Fruit fly (Drosophila melanogaster) whole organism, embryonic: ENCODE results near the gene CG3448.

Experiments used
- Awh ChIP-seq: fragments of 200-800 bp; sonication (Bioruptor generic); IDR thresholded peaks from 2 replicates; pipeline ENCODE4, ENCODE4 v1.3.6; 2022; ENCODE audit warnings: missing biosample characterization, missing genetic modification characterization
- B-H1 ChIP-seq: fragments of 200-800 bp; sonication (Bioruptor generic); IDR thresholded peaks from 3 replicates; pipeline ENCODE4 v1.3.6; 2022; ENCODE audit warnings: missing biosample characterization, missing genetic modification characterization
- C15 ChIP-seq: fragments of 200-800 bp; sonication (Bioruptor generic); IDR thresholded peaks from 3 replicates; pipeline ENCODE4 v1.3.6; 2022; ENCODE audit warnings: missing biosample characterization, missing genetic modification characterization
- CG10321 ChIP-seq: fragments of 200-800 bp; sonication (Bioruptor generic); IDR thresholded peaks from 2 replicates; pipeline ENCODE4 v1.3.6; 2022; ENCODE audit warnings: missing biosample characterization, missing genetic modification characterization
- CG11456 ChIP-seq: fragments of 200-800 bp; sonication (Bioruptor generic); IDR thresholded peaks from 3 replicates; pipeline ENCODE4 v1.3.6; 2022; ENCODE audit warnings: missing biosample characterization, missing genetic modification characterization
- CG12236 ChIP-seq: fragments of 200-800 bp; sonication (Bioruptor generic); optimal IDR thresholded peaks from 2 replicates; lab custom pipeline; 2016; ENCODE audit warnings: missing biosample characterization, missing genetic modification characterization
- CG15479 ChIP-seq: fragments of 200-800 bp; sonication (Bioruptor generic); optimal IDR thresholded peaks from 3 replicates; lab custom pipeline; 2019; ENCODE audit warnings: missing biosample characterization, mild to moderate bottlenecking, missing genetic modification characterization, moderate library complexity
- CG15514 ChIP-seq: fragments of 200-800 bp; sonication (Bioruptor generic); optimal IDR thresholded peaks from 3 replicates; lab custom pipeline; 2017; ENCODE audit warnings: missing biosample characterization, missing genetic modification characterization, mild to moderate bottlenecking, moderate library complexity, missing genetic modification reagents
- CG15696 ChIP-seq: fragments of 200-800 bp; sonication (Bioruptor generic); optimal IDR thresholded peaks from 2 replicates; lab custom pipeline; 2019; ENCODE audit warnings: missing biosample characterization, mild to moderate bottlenecking, missing genetic modification characterization, moderate library complexity
- CG17328 ChIP-seq: fragments of 200-800 bp; sonication (Bioruptor generic); IDR thresholded peaks from 2 replicates; pipeline ENCODE4 v1.3.6; 2022; ENCODE audit warnings: missing biosample characterization, missing genetic modification characterization
- CG17802 ChIP-seq: fragments of 200-800 bp; sonication (Bioruptor generic); optimal IDR thresholded peaks from 2 replicates; lab custom pipeline; 2018; ENCODE audit warnings: missing biosample characterization, mild to moderate bottlenecking, missing genetic modification characterization, moderate library complexity
- CG2875 ChIP-seq: fragments of 200-800 bp; sonication (Bioruptor generic); optimal IDR thresholded peaks from 2 replicates; lab custom pipeline; 2017; ENCODE audit warnings: missing biosample characterization, mild to moderate bottlenecking, missing genetic modification characterization, missing genetic modification reagents
- CG30403 ChIP-seq: fragments of 200-800 bp; sonication (Bioruptor generic); optimal IDR thresholded peaks from 3 replicates; lab custom pipeline; 2016; ENCODE audit warnings: missing biosample characterization, missing genetic modification characterization
- CG31441 ChIP-seq: fragments of 200-800 bp; sonication (Bioruptor generic); IDR thresholded peaks from 2 replicates; pipeline ENCODE4 v1.3.6; 2022; ENCODE audit warnings: missing biosample characterization, missing genetic modification characterization
- CG6689 ChIP-seq: fragments of 200-800 bp; sonication (Bioruptor generic); IDR thresholded peaks from 2 replicates; pipeline ENCODE4 v1.3.6; 2022; ENCODE audit warnings: missing biosample characterization, missing genetic modification characterization
- CG8290 ChIP-seq, 3 experiments: fragments of 200-800 bp; sonication (Bioruptor generic); optimal IDR thresholded peaks; 2 replicates each; lab custom pipeline; 2016 to 2019; ENCODE audit warnings: missing biosample characterization in 3 of 3, missing genetic modification characterization in 3 of 3, mild to moderate bottlenecking in 2 of 3, moderate library complexity in 1 of 3
- CG8359 ChIP-seq: fragments of 200-800 bp; sonication (Bioruptor generic); optimal IDR thresholded peaks from 2 replicates; lab custom pipeline; 2017; ENCODE audit warnings: missing biosample characterization, mild to moderate bottlenecking, missing genetic modification characterization, borderline replicate concordance
- CG8388 ChIP-seq: fragments of 200-800 bp; sonication (Bioruptor generic); optimal IDR thresholded peaks from 2 replicates; lab custom pipeline; 2019; ENCODE audit warnings: missing biosample characterization, mild to moderate bottlenecking, missing genetic modification characterization, moderate library complexity
- CG8478 ChIP-seq: fragments of >200 bp; optimal IDR thresholded peaks from 2 replicates; lab custom pipeline; 2018
- CG9437 ChIP-seq: fragments of 200-800 bp; sonication (Bioruptor generic); optimal IDR thresholded peaks from 2 replicates; lab custom pipeline; 2018; ENCODE audit warnings: missing biosample characterization, mild to moderate bottlenecking, missing genetic modification characterization
- CG9932 ChIP-seq: fragments of 200-800 bp; sonication (Bioruptor generic); IDR thresholded peaks from 2 replicates; pipeline ENCODE4 v1.3.6; 2022; ENCODE audit warnings: missing biosample characterization, missing genetic modification characterization
- D ChIP-seq, 2 experiments: fragments of 200-800 bp in 1 of 2; fragments of >200 bp in 1 of 2; sonication (Bioruptor generic) in 1 of 2; optimal IDR thresholded peaks; 2 replicates in 1 of 2; 3 replicates in 1 of 2; lab custom pipeline; 2017; ENCODE audit warnings: mild to moderate bottlenecking in 1 of 2, missing biosample characterization in 1 of 2, missing genetic modification characterization in 1 of 2, missing genetic modification reagents in 1 of 2
- Dref ChIP-seq: fragments of 200-800 bp; sonication (Bioruptor generic); IDR thresholded peaks from 2 replicates; pipeline ENCODE4 v1.3.6; 2022; ENCODE audit warnings: missing biosample characterization, missing genetic modification characterization
- Drgx ChIP-seq: fragments of 200-800 bp; sonication (Bioruptor generic); IDR thresholded peaks from 2 replicates; pipeline ENCODE4 v1.3.6; 2022; ENCODE audit warnings: missing biosample characterization, missing genetic modification characterization
- HHEX ChIP-seq: fragments of 200-800 bp; sonication (Bioruptor generic); optimal IDR thresholded peaks from 3 replicates; lab custom pipeline; 2017; ENCODE audit warnings: missing biosample characterization, mild to moderate bottlenecking, missing genetic modification characterization, missing genetic modification reagents
- Hmx ChIP-seq: fragments of 200-800 bp; sonication (Bioruptor generic); optimal IDR thresholded peaks from 2 replicates; lab custom pipeline; 2016; ENCODE audit warnings: missing biosample characterization, missing genetic modification characterization
- Hr3 ChIP-seq: fragments of 200-800 bp; sonication (Bioruptor generic); optimal IDR thresholded peaks from 3 replicates; lab custom pipeline; 2016; ENCODE audit warnings: missing biosample characterization, missing genetic modification characterization
- Neu2 ChIP-seq: fragments of 200-800 bp; sonication (Bioruptor generic); optimal IDR thresholded peaks from 3 replicates; lab custom pipeline; 2016; ENCODE audit warnings: missing biosample characterization, missing genetic modification characterization, borderline replicate concordance
- Oaz ChIP-seq: fragments of 200-800 bp; sonication (Bioruptor generic); IDR thresholded peaks from 2 replicates; pipeline ENCODE4 v1.3.6; 2022; ENCODE audit warnings: missing biosample characterization, missing genetic modification characterization
- PHDP ChIP-seq: fragments of 200-800 bp; sonication (Bioruptor generic); optimal IDR thresholded peaks from 3 replicates; lab custom pipeline; 2018; ENCODE audit warnings: missing biosample characterization, mild to moderate bottlenecking, missing genetic modification characterization, moderate library complexity
- Rx ChIP-seq: fragments of 200-800 bp; sonication (Bioruptor generic); IDR thresholded peaks from 2 replicates; pipeline ENCODE4 v1.3.6; 2022; ENCODE audit warnings: missing biosample characterization, missing genetic modification characterization
- Spps ChIP-seq: fragments of 200-800 bp; sonication (Bioruptor generic); optimal IDR thresholded peaks from 2 replicates; lab custom pipeline; 2018; ENCODE audit warnings: missing biosample characterization, mild to moderate bottlenecking, missing genetic modification characterization
- al ChIP-seq: fragments of 200-800 bp; sonication (Bioruptor generic); IDR thresholded peaks from 2 replicates; pipeline ENCODE4 v1.3.6; 2022; ENCODE audit warnings: missing biosample characterization, missing genetic modification characterization
- bcd ChIP-seq: fragments of 200-800 bp; sonication (Bioruptor generic); optimal IDR thresholded peaks from 2 replicates; lab custom pipeline; 2017; ENCODE audit warnings: missing biosample characterization, mild to moderate bottlenecking, missing genetic modification characterization
- btn ChIP-seq: fragments of 200-800 bp; sonication (Bioruptor generic); optimal IDR thresholded peaks from 2 replicates; lab custom pipeline; 2016; ENCODE audit warnings: missing biosample characterization, missing genetic modification characterization
- cato ChIP-seq: fragments of 200-800 bp; sonication (Bioruptor generic); optimal IDR thresholded peaks from 2 replicates; lab custom pipeline; 2016; ENCODE audit warnings: missing biosample characterization, missing genetic modification characterization, borderline replicate concordance
- ci ChIP-seq: fragments of 200-800 bp; sonication (Bioruptor generic); IDR thresholded peaks from 3 replicates; pipeline ENCODE4 v1.3.6; 2022; ENCODE audit warnings: missing biosample characterization, missing genetic modification characterization
- crol ChIP-seq: fragments of 200-800 bp; sonication (Bioruptor generic); IDR thresholded peaks from 2 replicates; pipeline ENCODE4 v1.3.6; 2022; ENCODE audit warnings: missing biosample characterization, missing genetic modification characterization
- dati ChIP-seq: fragments of 200-800 bp; sonication (Bioruptor generic); IDR thresholded peaks from 2 replicates; pipeline ENCODE4 v1.3.6; 2022; ENCODE audit warnings: missing biosample characterization, missing genetic modification characterization
- fu2 ChIP-seq: fragments of 200-800 bp; sonication (Bioruptor generic); optimal IDR thresholded peaks from 2 replicates; lab custom pipeline; 2016; ENCODE audit warnings: missing biosample characterization, missing genetic modification characterization
- gcm ChIP-seq: fragments of 200-800 bp; sonication (Bioruptor generic); optimal IDR thresholded peaks from 2 replicates; lab custom pipeline; 2019; ENCODE audit warnings: missing biosample characterization, mild to moderate bottlenecking, missing genetic modification characterization, moderate library complexity
- ind ChIP-seq: fragments of 200-800 bp; sonication (Bioruptor generic); optimal IDR thresholded peaks from 3 replicates; lab custom pipeline; 2016; ENCODE audit warnings: missing biosample characterization, missing genetic modification characterization
- lmd ChIP-seq: fragments of 200-800 bp; sonication (Bioruptor generic); IDR thresholded peaks from 2 replicates; pipeline ENCODE4 v1.3.6; 2022; ENCODE audit warnings: missing biosample characterization, missing genetic modification characterization
- mam ChIP-seq: fragments of 200-800 bp; sonication (Bioruptor generic); optimal IDR thresholded peaks from 3 replicates; lab custom pipeline; 2016; ENCODE audit warnings: missing biosample characterization, missing genetic modification characterization
- phol ChIP-seq: fragments of 200-800 bp; sonication (Bioruptor generic); optimal IDR thresholded peaks from 3 replicates; lab custom pipeline; 2018; ENCODE audit warnings: missing biosample characterization, mild to moderate bottlenecking, missing genetic modification characterization, moderate library complexity
- shn ChIP-seq: fragments of 200-800 bp; sonication (Bioruptor generic); optimal IDR thresholded peaks from 3 replicates; lab custom pipeline; 2016; ENCODE audit warnings: missing biosample characterization, missing genetic modification characterization
- ssp ChIP-seq: fragments of 200-800 bp; sonication (Bioruptor generic); IDR thresholded peaks from 2 replicates; pipeline ENCODE4 v1.3.6; 2022; ENCODE audit warnings: missing biosample characterization, missing genetic modification characterization
- stwl ChIP-seq: fragments of 200-800 bp; sonication (Bioruptor generic); optimal IDR thresholded peaks from 3 replicates; lab custom pipeline; 2018; ENCODE audit warnings: missing biosample characterization, mild to moderate bottlenecking, missing genetic modification characterization, moderate library complexity
- ttk ChIP-seq: fragments of 200-800 bp; sonication (Bioruptor generic); IDR thresholded peaks from 2 replicates; pipeline ENCODE4 v2.1.2; 2022; ENCODE audit warnings: missing biosample characterization, missing genetic modification characterization
- vnd ChIP-seq: fragments of 200-800 bp; sonication (Bioruptor generic); IDR thresholded peaks from 3 replicates; pipeline ENCODE4 v1.3.6; 2022; ENCODE audit warnings: missing biosample characterization, missing genetic modification characterization; ENCODE audit not compliant: partially characterized antibody

CG3448 gene

dm6 chr3L:9468261-9468890 lies 17.0 kb upstream of the CG3448 start (continued):
- TF ChIP-seq CG17802, result no peak
- no peak for TF ChIP-seq cato (GFP tag; lab: Kevin White, UChicago)
- no peak for TF ChIP-seq CG11456 (GFP tag; lab: Robert Waterston, UW)
- no peak for TF ChIP-seq CG8359 (GFP tag; lab: Kevin White, UChicago)
- TF ChIP-seq ssp (GFP tag; lab: Robert Waterston, UW), result no peak
- no peak for TF ChIP-seq Neu2
- TF ChIP-seq CG9932 (GFP tag; lab: Robert Waterston, UW), result peak; percentile 12; the same call in 1 of the 2 replicates
- peak; percentile 30 for TF ChIP-seq PHDP (tag; lab: Kevin White, UChicago)
- no peak for TF ChIP-seq B-H1
- TF ChIP-seq CG9437 (GFP tag; lab: Kevin White, UChicago), result peak; percentile 11
- TF ChIP-seq D (optimal IDR thresholded peaks at IDR 0.05; lab: Kevin White, UChicago), result no peak
- TF ChIP-seq D (GFP tag; optimal IDR thresholded peaks at IDR 0.05; lab: Kevin White, UChicago), result peak; percentile 34
- no peak for TF ChIP-seq Spps
- TF ChIP-seq Hmx, result no peak
- no peak for TF ChIP-seq CG15696 (tag; lab: Kevin White, UChicago)
- no peak for TF ChIP-seq CG17328 (GFP tag; lab: Robert Waterston, UW)
- no peak for TF ChIP-seq crol (GFP tag; lab: Robert Waterston, UW)
- peak; percentile 1 for TF ChIP-seq Hr3 (GFP tag; lab: Kevin White, UChicago)
- no peak for TF ChIP-seq vnd (GFP tag; lab: Robert Waterston, UW)
- TF ChIP-seq stwl (tag; lab: Kevin White, UChicago), result no peak
- TF ChIP-seq fu2, result no peak
- no peak for TF ChIP-seq Oaz (GFP tag; lab: Robert Waterston, UW)
- no peak for TF ChIP-seq dati (GFP tag; lab: Robert Waterston, UW)
- peak; percentile 24 for TF ChIP-seq mam (GFP tag; lab: Kevin White, UChicago)
- TF ChIP-seq CG10321, result no peak
- no peak for TF ChIP-seq Rx (GFP tag; lab: Robert Waterston, UW)
- no peak for TF ChIP-seq Awh (GFP tag; lab: Robert Waterston, UW)
- TF ChIP-seq CG12236 (GFP tag; lab: Kevin White, UChicago), result no peak
- TF ChIP-seq CG8290 (GFP tag; optimal IDR thresholded peaks at IDR 0.05; lab: Kevin White, UChicago), result no peak
- peak in 1 of 2 experiments; percentile 1 for TF ChIP-seq CG8290 (tag; optimal IDR thresholded peaks at IDR 0.05; lab: Kevin White, UChicago)
- TF ChIP-seq bcd (GFP tag; lab: Kevin White, UChicago), result peak; percentile 21
- TF ChIP-seq shn, result peak; percentile 15
- TF ChIP-seq CG15479 (GFP tag; lab: Kevin White, UChicago), result no peak
- no peak for TF ChIP-seq C15
- peak; percentile 3 for TF ChIP-seq CG15514 (GFP tag; lab: Kevin White, UChicago)
- peak; percentile 63; the same call in 1 of the 2 replicates for TF ChIP-seq CG31441 (GFP tag; lab: Robert Waterston, UW)
- TF ChIP-seq gcm (GFP tag; lab: Kevin White, UChicago), result no peak
- TF ChIP-seq Dref, result no peak
- TF ChIP-seq CG6689 (GFP tag; lab: Robert Waterston, UW), result no peak
- 0 out of 2 replicates have a peak, but pooled peaks have one; percentile 26 for TF ChIP-seq lmd (GFP tag; lab: Robert Waterston, UW)
- no peak for TF ChIP-seq al
- TF ChIP-seq CG2875 (GFP tag; lab: Kevin White, UChicago), result no peak
- TF ChIP-seq phol (tag; lab: Kevin White, UChicago), result peak; percentile 59
- no peak for TF ChIP-seq CG8478 (lab: Kevin White, UChicago)
- no peak for TF ChIP-seq HHEX (GFP tag; lab: Kevin White, UChicago)
- no peak for TF ChIP-seq Drgx
- TF ChIP-seq CG30403 (GFP tag; lab: Kevin White, UChicago), result peak; percentile 36
- TF ChIP-seq CG8388, result no peak
- TF ChIP-seq ttk, result no peak
- no peak for TF ChIP-seq ci (GFP tag; lab: Robert Waterston, UW)
- peak; percentile 34 for TF ChIP-seq ind (GFP tag; lab: Kevin White, UChicago)
- no peak for TF ChIP-seq btn
